Worm (Caenorhabditis elegans) whole organism, L3 larva: ENCODE data around the gene C49C8.5.

Experiments
- R02D3.7 ChIP-seq: fragments of 150-350 bp; optimal IDR thresholded peaks from 2 replicates; lab custom pipeline; 2014; ENCODE audit warnings: missing biosample characterization, missing genetic modification characterization
- ceh-16 ChIP-seq: sonication (generic microtip); optimal IDR thresholded peaks from 2 replicates; lab custom pipeline; 2017; ENCODE audit warnings: missing biosample characterization, missing genetic modification characterization
- ceh-28 ChIP-seq: fragments of 150-350 bp; optimal IDR thresholded peaks from 2 replicates; lab custom pipeline; 2014; ENCODE audit warnings: missing biosample characterization, missing genetic modification reagents, missing genetic modification characterization
- egl-27 ChIP-seq: sonication (generic microtip); optimal IDR thresholded peaks from 4 replicates; lab custom pipeline; 2017; ENCODE audit warnings: missing biosample characterization, missing genetic modification reagents, missing genetic modification characterization
- egl-5 ChIP-seq: fragments of 150-350 bp; optimal IDR thresholded peaks from 2 replicates; lab custom pipeline; 2017; ENCODE audit warnings: missing biosample characterization, missing genetic modification reagents, missing genetic modification characterization, inconsistent platforms
- elt-3 ChIP-seq, 3 experiments: fragments of 150-350 bp in 1 of 3; sonication (generic microtip) in 2 of 3; optimal IDR thresholded peaks; 2 replicates in 2 of 3; 4 replicates in 1 of 3; lab custom pipeline; 2014 to 2017; ENCODE audit warnings: missing biosample characterization in 3 of 3, missing genetic modification characterization in 3 of 3
- hmg-11 ChIP-seq: sonication (generic microtip); optimal IDR thresholded peaks from 2 replicates; lab custom pipeline; 2016; ENCODE audit warnings: missing genetic modification characterization, missing compliant biosample characterization
- lin-39 ChIP-seq: fragments of 150-350 bp; optimal IDR thresholded peaks from 2 replicates; lab custom pipeline; 2018; ENCODE audit warnings: missing biosample characterization, missing genetic modification reagents, missing genetic modification characterization
- nhr-12 ChIP-seq: fragments of 150-350 bp; optimal IDR thresholded peaks from 2 replicates; lab custom pipeline; 2014; ENCODE audit warnings: missing biosample characterization, missing genetic modification characterization
- nhr-25 ChIP-seq: sonication (generic microtip); optimal IDR thresholded peaks from 2 replicates; lab custom pipeline; 2017; ENCODE audit warnings: missing biosample characterization, missing genetic modification characterization
- nhr-77 ChIP-seq: fragments of 150-350 bp; optimal IDR thresholded peaks from 2 replicates; lab custom pipeline; 2014; ENCODE audit warnings: missing biosample characterization, missing genetic modification characterization
- pqm-1 ChIP-seq: fragments of 150-350 bp; optimal IDR thresholded peaks from 2 replicates; lab custom pipeline; 2017; ENCODE audit warnings: missing biosample characterization, missing genetic modification characterization, inconsistent platforms
- skn-1 ChIP-seq: fragments of 150-350 bp; optimal IDR thresholded peaks from 2 replicates; lab custom pipeline; 2014; ENCODE audit warnings: missing biosample characterization, missing genetic modification characterization
- tbx-2 ChIP-seq: sonication (generic microtip); optimal IDR thresholded peaks from 2 replicates; lab custom pipeline; 2016; ENCODE audit warnings: mild to moderate bottlenecking, missing genetic modification characterization, missing compliant biosample characterization
- unc-39 ChIP-seq: sonication (generic microtip); optimal IDR thresholded peaks from 4 replicates; lab custom pipeline; 2017; ENCODE audit warnings: missing biosample characterization, missing genetic modification characterization
- ztf-11 ChIP-seq: fragments of 150-350 bp; optimal IDR thresholded peaks from 2 replicates; lab custom pipeline; 2014; ENCODE audit warnings: missing biosample characterization, missing genetic modification characterization

The C49C8.5 gene

DNA sequence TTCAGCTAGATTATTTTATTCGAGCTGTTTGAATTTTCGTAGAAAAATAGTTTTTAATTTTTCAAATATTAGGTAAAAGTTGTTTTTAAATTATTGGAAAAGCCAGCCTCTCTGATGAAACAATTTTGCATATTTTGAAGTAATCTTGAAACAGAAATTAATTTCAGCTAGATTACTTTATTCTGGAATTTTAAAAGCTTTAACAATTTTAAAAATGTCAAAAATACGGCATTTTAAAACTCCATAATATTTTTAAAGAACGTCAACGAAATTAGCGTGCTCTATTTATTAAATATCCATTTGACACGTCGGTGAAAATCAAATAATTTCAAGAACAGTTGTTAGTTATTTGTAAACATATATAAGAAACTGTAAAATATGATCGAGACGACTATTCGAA, 50.6 kb downstream of the C49C8.5 start, which contains the start of gene Y59H11AR.10:
Gene Y59H11AR.10, plus strand, starts transcription at position 301 of the 400 bp plus-strand sequence.
- TF ChIP-seq hmg-11 (tag; lab: Kevin White, UChicago) (no peak), egl-27 (no peak), egl-5 (tag; lab: Kevin White, UChicago) (no peak), lin-39 (tag; lab: Kevin White, UChicago) (no peak), skn-1 (tag; lab: Kevin White, UChicago) (no peak), nhr-77 (tag; lab: Kevin White, UChicago) (no peak), R02D3.7 (tag; lab: Kevin White, UChicago) (no peak), unc-39 (tag; lab: Kevin White, UChicago) (no peak), nhr-25 (no peak), pqm-1 (no peak), ceh-28 (tag; lab: Kevin White, UChicago) (no peak)

DNA sequence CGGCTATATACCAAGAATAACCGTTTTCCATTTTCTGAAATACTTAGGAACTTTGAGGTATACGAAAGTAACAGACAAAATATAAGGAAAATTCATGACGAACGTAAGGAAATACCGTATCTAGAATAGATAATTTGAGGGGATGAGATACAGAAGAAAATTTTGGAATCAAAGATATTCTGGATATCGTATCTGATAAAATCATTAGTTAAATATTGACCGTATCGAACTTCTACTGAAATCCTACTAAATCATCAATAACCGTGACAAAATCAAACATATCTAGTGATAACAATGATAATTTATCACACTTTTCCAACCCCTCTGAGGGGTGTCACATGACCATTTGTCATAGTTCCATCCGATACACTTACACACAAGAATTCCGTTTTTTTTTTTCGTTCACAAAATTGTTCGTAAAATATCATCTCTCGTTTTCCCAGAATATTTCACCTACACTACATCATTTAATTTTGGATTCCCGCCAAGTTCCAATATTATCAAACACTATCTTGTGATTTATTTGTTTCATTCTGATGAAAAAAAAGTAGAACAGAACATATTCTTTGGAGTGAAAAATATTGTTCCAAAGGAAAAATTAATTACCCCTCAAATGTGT, 52.6 kb downstream of the C49C8.5 start, which contains the start of gene Y59H11AR.4:
Gene Y59H11AR.4, minus strand, starts transcription at position 51 of the 619 bp plus-strand sequence.
- TF ChIP-seq ceh-16 (no peak), unc-39 (tag; lab: Kevin White, UChicago) (no peak), egl-5 (tag; lab: Kevin White, UChicago) (no peak), ztf-11 (tag; lab: Kevin White, UChicago) (no peak), nhr-12 (tag; lab: Kevin White, UChicago) (no peak), tbx-2 (tag; lab: Kevin White, UChicago) (no peak), elt-3 (tag; optimal IDR thresholded peaks at IDR 0.05; lab: Kevin White, UChicago) (no peak)
